Worm (Caenorhabditis elegans) whole organism, L4/young adult: ENCODE measurements around the gene T27E4.5.

ENCODE experiments used
- W03F9.2 ChIP-seq: fragments of 150-350 bp; optimal IDR thresholded peaks from 2 replicates; lab custom pipeline; 2014; ENCODE audit warnings: missing biosample characterization, missing genetic modification characterization
- dao-5 ChIP-seq: sonication (generic microtip); optimal IDR thresholded peaks from 2 replicates; lab custom pipeline; 2016; ENCODE audit warnings: missing genotype, missing genetic modification characterization, moderate library complexity, missing compliant biosample characterization
- him-1 ChIP-seq: sonication (generic microtip); optimal IDR thresholded peaks from 2 replicates; lab custom pipeline; 2016; ENCODE audit warnings: missing genotype, missing genetic modification reagents, missing genetic modification characterization, missing compliant biosample characterization

DNA sequence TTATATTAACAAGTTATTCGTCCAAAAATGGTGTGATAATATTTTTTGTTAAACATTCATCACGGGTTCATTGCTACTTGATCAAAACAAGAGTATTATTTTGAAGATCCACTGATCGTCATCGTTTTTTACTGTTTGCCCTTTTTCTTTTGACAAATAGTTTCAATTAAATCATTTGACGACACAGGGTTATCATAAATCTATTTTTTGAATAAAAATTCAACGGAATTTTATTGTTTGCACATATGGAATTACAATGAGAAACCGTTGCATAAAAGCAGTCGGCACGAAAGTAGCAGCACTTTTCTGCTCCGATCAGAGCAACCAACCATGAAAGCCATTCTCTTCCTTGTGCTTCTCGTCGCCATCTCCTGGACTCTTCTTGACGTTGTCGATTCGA lies 1.9 kb downstream of the T27E4.5 start, which contains the start of gene fip-2:
- no peak for TF ChIP-seq him-1 (tag; lab: Kevin White, UChicago)
- no peak for TF ChIP-seq dao-5 (tag; lab: Kevin White, UChicago)
- no peak for TF ChIP-seq W03F9.2 (tag; lab: Kevin White, UChicago)
